Fruit fly (Drosophila melanogaster): ENCODE results near the gene CG5199.

The CG5199 gene

DNA sequence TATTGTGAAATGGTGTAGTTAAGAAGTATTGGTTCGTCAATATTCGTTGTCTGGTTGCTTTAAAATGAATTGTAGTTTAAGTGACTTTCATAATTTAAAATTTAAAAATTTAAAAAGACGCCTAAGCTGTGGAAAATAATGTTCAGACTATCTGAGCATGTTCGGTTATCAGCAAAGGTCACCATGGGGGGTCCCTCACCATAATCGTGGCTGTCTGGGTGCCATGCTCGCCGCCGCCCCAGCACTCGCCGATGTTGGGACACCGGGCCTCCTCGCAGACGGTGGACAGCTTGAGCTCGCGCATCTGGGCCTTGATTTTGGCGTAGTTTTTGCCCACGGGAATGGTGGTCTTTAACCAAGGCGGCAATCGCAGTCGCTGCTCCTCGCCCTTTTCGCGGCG is 21.0 kb downstream of the CG5199 start:
- TF ChIP-seq Myc (optimal IDR thresholded peaks at IDR 0.05), result no peak
- TF ChIP-seq h (optimal IDR thresholded peaks at IDR 0.05), result no peak
- no peak for TF ChIP-seq Sin3A (optimal IDR thresholded peaks at IDR 0.05)
- TF ChIP-seq psq (optimal IDR thresholded peaks at IDR 0.05), result no peak
- no peak for TF ChIP-seq ttk (optimal IDR thresholded peaks at IDR 0.05)
- TF ChIP-seq insv (optimal IDR thresholded peaks at IDR 0.05), result no peak

DNA sequence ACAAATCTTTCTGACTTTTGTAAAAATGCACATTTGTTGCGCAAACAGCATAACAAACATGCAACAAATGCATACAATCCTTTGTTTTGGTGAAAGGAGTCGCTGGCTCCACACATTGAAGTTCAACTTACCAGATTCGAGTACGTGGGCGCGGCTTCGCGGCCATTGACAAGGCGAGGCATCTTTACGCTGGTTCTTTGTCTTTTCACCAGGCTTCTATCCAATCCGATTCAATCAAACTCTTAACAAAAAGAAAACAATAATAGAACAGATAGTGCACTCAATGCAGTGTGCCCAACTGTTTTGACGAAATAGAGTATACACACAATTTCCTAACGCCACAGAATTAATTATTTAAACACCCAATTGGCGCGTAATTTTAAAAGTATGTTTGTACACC is 22.5 kb downstream of the CG5199 start, which contains the start of gene CG5262:
CG5262 (minus strand) TSS at position 294 of the 400 bp plus-strand sequence.
- TF ChIP-seq ttk (optimal IDR thresholded peaks at IDR 0.05) (no peak), psq (optimal IDR thresholded peaks at IDR 0.05) (no peak), insv (optimal IDR thresholded peaks at IDR 0.05) (no peak), Myc (optimal IDR thresholded peaks at IDR 0.05) (no peak)

DNA sequence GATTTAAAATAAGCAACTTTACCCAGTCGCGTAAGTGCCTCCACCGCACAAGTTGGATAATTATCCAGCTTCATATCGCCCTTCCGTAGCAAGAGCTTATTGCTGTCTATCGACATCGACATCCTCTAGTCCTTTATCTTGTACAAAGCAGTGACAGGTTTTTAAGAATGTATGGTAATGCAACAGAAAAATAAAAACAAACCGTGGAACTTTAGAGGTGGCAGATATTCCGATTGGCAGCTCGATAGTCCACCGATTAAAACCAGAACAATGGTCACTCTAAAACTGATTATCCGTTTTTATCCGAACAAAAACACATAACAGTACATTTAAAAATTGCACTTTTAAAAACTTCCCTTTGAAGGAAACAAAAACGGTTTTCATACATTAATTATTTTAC is 25.2 kb downstream of the CG5199 start, which contains the start of gene CG5274:
CG5274 (minus strand) TSS at position 218 of the 400 bp plus-strand sequence.
- no peak for TF ChIP-seq ttk (optimal IDR thresholded peaks at IDR 0.05)
- no peak for TF ChIP-seq insv (optimal IDR thresholded peaks at IDR 0.05)
- TF ChIP-seq Myc (optimal IDR thresholded peaks at IDR 0.05), result no peak
- TF ChIP-seq h (optimal IDR thresholded peaks at IDR 0.05), result no peak
- TF ChIP-seq Sin3A (optimal IDR thresholded peaks at IDR 0.05), result no peak
- TF ChIP-seq psq (optimal IDR thresholded peaks at IDR 0.05), result no peak

DNA sequence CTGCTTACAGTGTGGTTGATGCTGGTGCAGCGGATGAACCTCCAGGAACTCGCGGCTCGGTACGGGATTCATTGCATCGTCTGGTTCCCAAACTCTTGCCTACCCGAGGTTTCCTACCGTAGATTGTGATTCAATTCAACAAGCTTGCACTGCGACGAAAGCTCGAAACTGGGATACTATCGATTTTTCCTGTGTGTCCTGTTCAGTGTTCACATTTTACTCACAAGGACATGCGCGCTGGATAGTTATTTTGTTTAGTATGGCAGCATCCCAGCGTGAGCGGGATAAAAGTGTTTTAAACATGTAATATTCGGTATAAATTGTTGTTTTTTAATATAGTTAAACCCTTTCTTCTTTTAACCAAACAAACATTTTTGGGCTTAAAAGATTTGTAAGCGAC is 26.8 kb downstream of the CG5199 start, which contains the start of gene CG5282:
CG5282 (minus strand) TSS at position 184 of the 400 bp plus-strand sequence.
- no peak for TF ChIP-seq Sin3A (optimal IDR thresholded peaks at IDR 0.05)
- TF ChIP-seq insv (optimal IDR thresholded peaks at IDR 0.05), result no peak
- TF ChIP-seq h (optimal IDR thresholded peaks at IDR 0.05), result no peak
- no peak for TF ChIP-seq ttk (optimal IDR thresholded peaks at IDR 0.05)

DNA sequence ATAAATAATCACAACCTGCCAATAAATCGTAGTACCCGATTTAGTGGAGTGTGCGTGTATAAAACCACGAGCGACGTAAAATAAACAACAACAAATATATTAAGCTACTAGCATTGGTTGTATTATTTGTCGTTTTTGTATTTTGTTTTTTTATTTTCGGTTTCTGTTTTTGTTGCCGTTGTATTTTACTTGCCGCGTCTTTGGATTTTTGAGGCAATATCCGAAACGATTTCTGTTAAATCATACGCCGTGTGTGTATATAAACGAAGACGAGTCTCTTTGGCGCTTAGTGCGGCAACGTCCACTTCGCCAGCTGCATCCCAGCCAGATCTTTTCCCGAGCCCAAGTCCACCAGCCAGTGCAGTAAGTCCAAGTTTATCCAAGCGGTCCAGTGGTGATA is 39.4 kb downstream of the CG5199 start, which contains the start of gene zye:
zye (plus strand) TSS at position 301 of the 400 bp plus-strand sequence.
- no peak for TF ChIP-seq h (optimal IDR thresholded peaks at IDR 0.05)
- no peak for TF ChIP-seq insv (optimal IDR thresholded peaks at IDR 0.05)
- TF ChIP-seq Sin3A (optimal IDR thresholded peaks at IDR 0.05), result no peak
- no peak for TF ChIP-seq Myc (optimal IDR thresholded peaks at IDR 0.05)
- no peak for TF ChIP-seq ttk (optimal IDR thresholded peaks at IDR 0.05)
- no peak for TF ChIP-seq psq (optimal IDR thresholded peaks at IDR 0.05)

DNA sequence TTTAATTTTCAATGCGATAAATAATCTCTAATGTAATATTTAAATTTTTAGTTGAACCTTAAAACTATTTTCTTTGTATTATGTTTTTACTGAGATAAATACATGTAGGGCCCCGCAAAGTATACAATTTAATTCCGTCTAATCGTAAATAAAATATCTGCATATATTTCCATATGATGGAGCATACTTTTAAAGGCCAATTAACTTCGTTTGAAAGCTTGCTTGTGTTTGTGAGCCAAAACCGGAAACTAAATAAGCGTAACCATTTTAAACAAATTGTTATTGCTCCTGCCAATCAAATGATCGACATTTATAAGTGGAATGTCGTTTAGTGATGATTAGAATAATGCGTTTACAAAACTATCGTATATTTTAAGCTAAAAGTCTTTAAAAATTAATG is 41.9 kb downstream of the CG5199 start:
- TF ChIP-seq Sin3A (optimal IDR thresholded peaks at IDR 0.05) (no peak), psq (optimal IDR thresholded peaks at IDR 0.05) (no peak), h (optimal IDR thresholded peaks at IDR 0.05) (no peak), insv (optimal IDR thresholded peaks at IDR 0.05) (no peak), Myc (optimal IDR thresholded peaks at IDR 0.05) (no peak), ttk (optimal IDR thresholded peaks at IDR 0.05) (no peak)

DNA sequence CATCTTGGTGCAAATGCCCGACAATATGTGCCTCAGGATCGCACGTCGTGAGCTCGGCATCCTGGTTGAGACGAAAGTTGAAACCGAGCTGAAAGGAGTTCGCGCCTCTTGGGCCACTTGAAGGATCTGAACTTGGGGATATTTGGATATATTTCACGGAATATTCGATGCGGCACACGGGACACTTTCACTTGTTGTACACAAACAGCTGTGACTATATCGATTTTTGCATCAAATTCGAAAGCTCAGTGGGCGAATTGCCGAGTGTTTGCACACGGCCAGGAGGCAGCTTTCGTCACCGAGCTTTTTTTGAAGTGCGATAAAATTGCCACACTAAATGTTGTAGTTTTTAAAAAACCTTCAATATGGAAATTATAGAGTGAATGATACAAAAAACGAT is 42.3 kb downstream of the CG5199 start, which contains the start of gene CG13248:
CG13248 (minus strand) TSS at position 222 of the 400 bp plus-strand sequence.
- TF ChIP-seq h (optimal IDR thresholded peaks at IDR 0.05) (no peak), ttk (optimal IDR thresholded peaks at IDR 0.05) (no peak), Myc (optimal IDR thresholded peaks at IDR 0.05) (no peak), psq (optimal IDR thresholded peaks at IDR 0.05) (no peak), insv (optimal IDR thresholded peaks at IDR 0.05) (no peak), Sin3A (optimal IDR thresholded peaks at IDR 0.05) (no peak)

DNA sequence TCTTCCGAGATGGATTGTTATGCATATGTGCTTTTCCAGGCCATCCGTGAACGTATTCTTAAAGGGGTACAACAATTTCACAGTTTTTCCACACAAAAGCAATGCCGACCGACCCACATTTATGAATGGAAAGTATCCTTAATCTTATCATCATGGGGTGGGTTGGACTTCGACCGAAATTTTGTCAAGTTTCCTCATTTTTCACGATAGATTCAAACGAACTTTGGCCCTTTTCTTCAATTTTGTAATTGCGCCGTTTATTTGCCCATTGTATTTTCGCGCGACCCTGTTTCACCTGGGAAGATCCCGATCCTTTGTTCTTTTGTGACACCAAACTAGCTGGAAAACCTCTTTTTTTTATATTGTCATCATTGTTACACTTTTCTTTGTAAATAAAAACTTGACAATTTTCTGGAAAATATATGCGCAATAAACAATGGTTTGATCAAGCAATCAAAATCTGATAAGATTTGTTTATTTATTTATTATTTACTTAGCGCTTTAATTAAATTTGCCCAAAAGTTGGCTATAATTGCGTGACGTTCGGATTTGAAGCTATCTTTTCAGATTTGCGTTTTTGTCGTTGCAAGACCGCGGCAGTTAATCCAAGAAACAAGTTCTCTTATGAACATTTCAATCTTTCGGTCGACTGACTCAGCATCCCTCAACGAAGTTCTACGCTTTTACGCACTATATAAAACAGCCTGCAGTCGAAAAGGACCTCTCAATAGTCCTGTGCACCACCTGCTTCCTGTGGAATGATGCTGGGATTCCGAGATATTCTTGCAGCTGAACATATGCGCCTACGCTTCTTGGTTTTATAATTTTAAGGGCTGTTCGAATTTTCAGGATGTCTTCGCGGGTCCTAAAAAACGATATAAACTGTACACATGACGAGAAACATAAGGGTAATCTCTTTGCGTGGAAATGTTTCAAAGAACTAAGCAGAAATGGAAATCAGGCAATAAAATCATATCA is 46.4 kb downstream of the CG5199 start:
- no peak for TF ChIP-seq Sin3A (optimal IDR thresholded peaks at IDR 0.05)
- TF ChIP-seq ttk (optimal IDR thresholded peaks at IDR 0.05), result no peak
- no peak for TF ChIP-seq psq (optimal IDR thresholded peaks at IDR 0.05)
- TF ChIP-seq h (optimal IDR thresholded peaks at IDR 0.05), result no peak
- no peak for TF ChIP-seq insv (optimal IDR thresholded peaks at IDR 0.05)
- TF ChIP-seq Myc (optimal IDR thresholded peaks at IDR 0.05), result no peak

DNA sequence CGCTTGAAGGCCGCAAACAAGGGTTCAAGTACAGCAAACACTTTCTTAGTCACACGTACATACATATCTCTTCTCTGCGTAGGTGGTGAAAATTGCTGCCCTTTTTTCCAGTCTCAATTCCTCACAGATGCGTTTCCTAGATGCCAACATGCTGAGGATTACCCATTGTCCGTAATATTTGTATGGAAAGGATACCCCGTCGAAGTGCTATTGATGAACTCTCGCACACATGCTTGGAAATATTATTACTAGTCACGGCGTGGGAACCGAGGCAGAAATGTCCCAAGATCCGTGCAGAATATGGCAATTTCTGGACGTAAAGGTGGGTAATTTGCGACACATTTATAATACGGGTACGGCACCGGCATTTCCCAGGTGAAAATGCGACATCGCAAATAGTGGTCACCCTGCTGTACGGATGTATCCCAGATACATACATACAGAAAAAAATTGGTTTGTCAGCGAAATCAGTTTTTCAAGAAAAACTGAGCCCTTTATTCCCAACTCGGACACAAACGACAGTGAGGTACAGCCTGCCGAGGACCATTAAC is 47.3 kb downstream of the CG5199 start:
- TF ChIP-seq insv (optimal IDR thresholded peaks at IDR 0.05), result no peak
- TF ChIP-seq h (optimal IDR thresholded peaks at IDR 0.05), result no peak
- no peak for TF ChIP-seq Myc (optimal IDR thresholded peaks at IDR 0.05)
- no peak for TF ChIP-seq psq (optimal IDR thresholded peaks at IDR 0.05)
- no peak for TF ChIP-seq ttk (optimal IDR thresholded peaks at IDR 0.05)
- no peak for TF ChIP-seq Sin3A (optimal IDR thresholded peaks at IDR 0.05)

DNA sequence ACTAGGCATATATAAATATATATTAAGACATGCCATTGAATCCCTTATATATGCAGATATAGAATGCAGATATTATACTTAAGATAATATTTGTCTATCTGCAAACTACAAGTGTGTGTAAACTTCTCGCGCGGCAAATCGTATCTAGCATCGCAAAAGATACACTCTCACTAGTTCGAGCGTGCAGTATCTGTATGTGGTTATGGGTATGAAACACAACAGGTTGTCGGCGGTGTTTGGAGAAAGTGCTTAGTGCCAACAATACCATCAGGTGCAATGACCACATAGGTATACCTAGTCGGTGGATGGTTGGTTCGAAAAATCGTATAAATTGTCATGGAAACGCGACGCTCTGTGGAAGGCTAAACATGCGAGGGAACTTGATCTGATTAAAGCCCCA is 48.1 kb downstream of the CG5199 start:
- TF ChIP-seq psq (optimal IDR thresholded peaks at IDR 0.05) (no peak), ttk (optimal IDR thresholded peaks at IDR 0.05) (no peak), Sin3A (optimal IDR thresholded peaks at IDR 0.05) (no peak)

DNA sequence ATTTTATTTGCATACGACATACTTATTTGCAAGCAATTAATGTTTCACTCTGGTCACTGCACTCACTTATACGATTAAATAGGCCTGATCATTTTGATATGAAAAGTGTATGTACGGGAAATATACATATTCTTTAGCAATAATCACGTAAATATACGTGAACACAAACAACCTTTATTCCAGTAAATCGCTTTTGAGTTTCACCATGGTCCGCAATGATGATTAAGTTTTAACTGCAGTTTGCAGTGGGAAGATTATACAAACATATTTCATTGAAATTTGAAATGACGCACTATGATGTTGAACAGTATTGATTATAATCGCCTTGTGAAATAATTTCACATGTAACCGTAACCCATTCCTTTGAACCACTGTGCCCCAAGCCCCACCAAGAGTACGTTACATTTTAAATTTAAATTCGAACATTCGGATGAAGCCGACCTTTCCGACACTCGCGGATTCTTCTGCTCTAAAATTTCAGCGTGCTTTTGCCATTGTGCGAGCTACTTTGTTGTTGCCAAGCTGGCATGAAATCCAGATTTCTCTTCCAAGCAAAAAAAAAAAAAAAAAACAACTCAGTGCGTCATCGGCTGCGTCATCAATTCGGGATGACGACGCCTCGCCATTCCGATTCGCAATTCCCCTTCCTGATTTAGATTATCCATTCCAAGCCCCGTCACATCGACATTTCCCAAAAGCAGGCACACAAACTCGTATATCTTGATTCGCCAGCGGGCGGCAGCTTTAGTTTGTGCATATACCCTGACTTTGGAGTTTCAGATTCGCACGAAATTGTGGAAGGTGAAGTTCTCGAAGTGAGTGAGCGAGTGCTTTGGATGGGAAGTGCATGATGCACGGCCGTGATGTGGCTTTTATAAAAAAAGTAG is 48.9 kb downstream of the CG5199 start:
- TF ChIP-seq psq (optimal IDR thresholded peaks at IDR 0.05), result peak; percentile 45
- TF ChIP-seq ttk (optimal IDR thresholded peaks at IDR 0.05), result no peak
- no peak for TF ChIP-seq insv (optimal IDR thresholded peaks at IDR 0.05)
- no peak for TF ChIP-seq h (optimal IDR thresholded peaks at IDR 0.05)
- no peak for TF ChIP-seq Sin3A (optimal IDR thresholded peaks at IDR 0.05)
- TF ChIP-seq Myc (optimal IDR thresholded peaks at IDR 0.05), result no peak
